Fruit fly (Drosophila melanogaster): ENCODE data around the gene CG14257.

CG14257 gene

DNA sequence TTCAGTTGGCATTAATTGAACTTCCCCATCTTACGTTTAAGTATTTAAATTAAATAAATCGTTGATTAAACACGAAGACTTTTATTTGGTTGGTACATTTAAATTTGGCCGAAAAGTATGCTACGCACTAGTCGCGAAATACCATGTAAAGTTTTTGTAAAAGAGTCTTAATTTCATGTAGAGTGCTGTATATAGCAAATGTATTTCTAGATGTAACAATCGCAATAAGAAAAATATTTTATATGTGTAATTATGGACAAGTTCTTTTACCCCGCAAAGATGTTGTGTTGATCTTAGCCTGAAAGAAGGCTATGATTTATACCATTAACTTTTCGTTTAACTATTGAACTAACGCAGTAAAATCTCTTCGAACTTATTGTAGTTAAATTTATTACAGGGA, 7.1 kb downstream of the CG14257 start:
- TF ChIP-seq CTCF (optimal IDR thresholded peaks at IDR 0.05) = peak in 1 of 2 experiments; percentile 38
- no peak for TF ChIP-seq CG8478 (optimal IDR thresholded peaks at IDR 0.05)

- TF ChIP-seq CG8478 (optimal IDR thresholded peaks at IDR 0.05) = no peak
- TF ChIP-seq CTCF (optimal IDR thresholded peaks at IDR 0.05) = no peak
Observed at dm6 chr3R:27084528-27085052, 8.9 kb downstream of the CG14257 start.

dm6 chr3R:27087549-27087948, 11.9 kb downstream of the CG14257 start, which contains the start of gene Cpr97Ea:
Gene Cpr97Ea, minus strand, starts transcription at chr3R:27087778.
- no peak for TF ChIP-seq CTCF (optimal IDR thresholded peaks at IDR 0.05)
- TF ChIP-seq CG8478 (optimal IDR thresholded peaks at IDR 0.05) = no peak

DNA sequence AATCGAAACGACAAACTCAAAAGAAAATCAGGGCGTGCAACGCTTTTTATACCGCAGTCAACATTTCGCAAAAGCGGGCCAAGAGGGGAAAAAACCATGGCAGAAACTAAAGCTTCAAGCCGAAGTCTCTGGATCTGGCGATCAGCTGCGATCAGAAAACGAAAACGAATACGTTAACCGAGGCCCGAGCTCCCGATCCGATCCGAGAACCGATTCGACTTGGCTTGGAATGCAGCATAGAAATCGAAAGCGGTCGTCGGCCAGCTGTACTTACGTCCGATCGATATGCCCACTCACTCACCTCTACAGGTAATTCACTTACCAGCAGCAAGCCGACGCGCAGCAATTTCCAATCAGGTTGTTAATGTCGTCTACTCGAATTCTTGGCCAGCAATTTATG, 15.4 kb downstream of the CG14257 start, which contains the start of gene Cpr97Eb:
Cpr97Eb (minus strand) TSS at position 25 of the 400 bp plus-strand sequence.
- TF ChIP-seq CTCF (optimal IDR thresholded peaks at IDR 0.05) (no peak), CG8478 (optimal IDR thresholded peaks at IDR 0.05) (no peak)

DNA sequence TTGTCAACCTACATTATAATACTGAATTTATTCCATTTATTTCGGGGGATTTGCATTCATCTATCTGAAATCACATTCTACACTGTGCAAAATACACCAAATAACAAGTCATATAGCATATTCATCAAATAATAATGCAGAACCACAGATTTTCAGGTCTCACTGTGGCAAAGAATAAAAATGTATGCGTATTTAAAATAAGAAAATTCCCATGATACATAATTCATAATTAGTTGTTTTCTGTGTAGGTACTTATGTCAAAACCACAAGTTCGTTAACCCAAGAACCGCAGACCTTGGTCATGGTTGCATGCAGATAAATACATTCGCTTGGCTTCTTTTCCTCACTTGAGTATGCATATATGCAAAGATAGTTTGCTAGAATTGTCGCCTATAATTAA, 16.6 kb downstream of the CG14257 start:
- TF ChIP-seq CTCF (optimal IDR thresholded peaks at IDR 0.05) (no peak), CG8478 (optimal IDR thresholded peaks at IDR 0.05) (no peak)

- TF ChIP-seq CG8478 (optimal IDR thresholded peaks at IDR 0.05) (no peak), CTCF (optimal IDR thresholded peaks at IDR 0.05) (no peak)
Observed at dm6 chr3R:27092843-27093242, 17.2 kb downstream of the CG14257 start, which contains the start of gene CG14258. Gene CG14258, plus strand, starts transcription at chr3R:27093143.

DNA sequence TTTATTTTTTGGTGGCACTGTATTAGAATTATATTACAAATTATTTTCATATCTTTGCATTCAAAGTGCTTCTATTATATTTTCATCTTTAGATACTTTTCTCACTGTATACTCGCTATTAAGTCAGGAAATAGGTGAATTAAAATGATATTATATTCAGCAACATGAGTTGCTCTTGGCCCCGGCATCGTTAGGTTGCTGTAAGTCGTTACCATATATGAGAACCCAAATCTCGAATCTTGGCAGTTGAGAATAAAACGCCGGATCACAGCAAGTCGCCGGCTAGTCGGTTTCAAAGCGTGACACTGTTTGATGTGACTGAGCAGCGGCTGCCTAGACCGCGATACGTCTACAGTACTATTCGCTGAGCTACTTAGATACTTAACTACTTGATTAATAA, 18.6 kb downstream of the CG14257 start, which contains the start of gene CG14259:
CG14259 (plus strand) TSS at position 301 of the 400 bp plus-strand sequence.
- TF ChIP-seq CTCF (optimal IDR thresholded peaks at IDR 0.05) (no peak), CG8478 (optimal IDR thresholded peaks at IDR 0.05) (no peak)

dm6 chr3R:27098638-27099037, 23.0 kb downstream of the CG14257 start:
- TF ChIP-seq CG8478 (optimal IDR thresholded peaks at IDR 0.05) (no peak), CTCF (optimal IDR thresholded peaks at IDR 0.05) (peak; percentile 79 to 86)

- no peak for TF ChIP-seq CG8478 (optimal IDR thresholded peaks at IDR 0.05)
- no peak for TF ChIP-seq CTCF (optimal IDR thresholded peaks at IDR 0.05)
Observed at dm6 chr3R:27099579-27099978, 23.9 kb downstream of the CG14257 start, which contains the start of gene eater. Gene eater, minus strand, starts transcription at chr3R:27099679.

DNA sequence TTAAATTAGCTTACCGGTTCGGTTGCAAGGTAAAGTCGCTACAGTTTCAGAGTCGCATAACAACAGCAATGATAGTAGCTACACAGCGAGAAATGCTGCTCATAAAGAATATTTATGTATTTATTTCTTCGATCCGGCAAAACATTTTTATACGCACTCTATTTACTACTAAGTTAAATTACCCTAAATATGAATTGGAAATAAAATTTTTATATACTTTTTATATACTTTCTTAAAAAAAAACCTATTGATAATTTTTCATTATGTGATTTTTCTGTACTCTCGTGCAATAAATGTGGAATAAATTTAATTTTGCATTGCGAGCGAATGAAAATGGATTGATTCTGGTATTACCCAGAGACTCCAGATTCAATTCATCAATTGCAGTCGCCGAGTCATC, 25.3 kb downstream of the CG14257 start, which contains the start of gene Jhbp11:
Jhbp11 (plus strand) TSS at position 301 of the 400 bp plus-strand sequence.
- no peak for TF ChIP-seq CG8478 (optimal IDR thresholded peaks at IDR 0.05)
- TF ChIP-seq CTCF (optimal IDR thresholded peaks at IDR 0.05) = no peak

- TF ChIP-seq CG8478 (optimal IDR thresholded peaks at IDR 0.05) (no peak), CTCF (optimal IDR thresholded peaks at IDR 0.05) (no peak)
Observed at dm6 chr3R:27105439-27105838, 29.8 kb downstream of the CG14257 start.

DNA sequence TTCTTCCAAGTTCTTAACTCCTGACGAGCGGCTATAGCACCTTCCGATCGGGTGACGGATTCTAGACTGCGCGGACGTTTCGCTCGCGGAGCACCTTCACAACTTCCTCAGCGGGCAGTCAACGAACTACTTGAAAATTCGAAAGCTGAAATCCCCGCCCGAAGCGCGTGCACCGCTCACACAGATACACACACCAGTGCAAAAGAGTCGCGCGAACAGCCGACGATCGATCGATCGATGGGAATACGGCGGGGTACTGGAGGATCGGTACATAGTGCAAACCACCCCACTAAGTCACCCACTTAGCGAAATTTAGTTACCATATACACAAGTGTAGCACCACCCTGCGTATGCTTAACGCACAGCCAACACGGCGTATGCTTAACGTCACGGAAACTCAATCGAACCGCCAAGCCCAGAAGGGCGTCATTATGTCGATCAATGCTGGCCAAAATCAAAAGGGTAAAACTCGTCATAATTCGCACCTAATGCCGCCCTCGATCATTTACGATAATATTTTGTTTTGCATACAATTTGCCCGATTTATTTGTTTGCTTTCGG, 30.5 kb downstream of the CG14257 start, which contains the start of gene CAH9:
CAH9 (minus strand) TSS at position 51 of the 561 bp plus-strand sequence.
- no peak for TF ChIP-seq CG8478 (optimal IDR thresholded peaks at IDR 0.05)
- TF ChIP-seq CTCF (optimal IDR thresholded peaks at IDR 0.05) = no peak

- TF ChIP-seq CTCF (optimal IDR thresholded peaks at IDR 0.05) (no peak), CG8478 (optimal IDR thresholded peaks at IDR 0.05) (no peak)
Observed at dm6 chr3R:27108111-27108510, 32.4 kb downstream of the CG14257 start.

DNA sequence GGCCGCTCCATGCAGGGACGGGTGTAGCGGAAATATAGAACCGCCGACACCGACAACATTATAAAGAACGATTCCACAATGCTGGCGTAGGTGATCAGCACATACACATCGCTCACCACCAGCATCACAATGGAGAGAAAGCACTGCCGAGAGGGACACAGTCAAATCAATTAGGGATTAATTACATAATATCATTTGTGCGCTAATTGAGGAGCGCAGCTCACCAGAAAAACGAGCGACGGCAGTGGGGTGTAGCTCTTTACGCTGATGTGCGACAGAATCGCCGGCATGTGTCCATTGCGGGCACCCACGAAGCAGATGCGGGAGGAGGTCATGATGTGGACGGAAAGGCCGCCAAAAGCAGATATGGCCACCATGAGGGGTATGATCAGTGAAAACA, 33.8 kb downstream of the CG14257 start:
- TF ChIP-seq CG8478 (optimal IDR thresholded peaks at IDR 0.05) (no peak), CTCF (optimal IDR thresholded peaks at IDR 0.05) (no peak)

- TF ChIP-seq CTCF (optimal IDR thresholded peaks at IDR 0.05) = no peak
- no peak for TF ChIP-seq CG8478 (optimal IDR thresholded peaks at IDR 0.05)
Observed at dm6 chr3R:27111784-27112602, 36.3 kb downstream of the CG14257 start, which contains the start of the genes gb and CG5815. Gene gb, minus strand, starts transcription at chr3R:27112270. Gene CG5815, plus strand, starts transcription at chr3R:27112566.

All from S2 (cell line).